Worm (Caenorhabditis elegans): ENCODE measurements around the gene ints-7.

ints-7 gene

DNA sequence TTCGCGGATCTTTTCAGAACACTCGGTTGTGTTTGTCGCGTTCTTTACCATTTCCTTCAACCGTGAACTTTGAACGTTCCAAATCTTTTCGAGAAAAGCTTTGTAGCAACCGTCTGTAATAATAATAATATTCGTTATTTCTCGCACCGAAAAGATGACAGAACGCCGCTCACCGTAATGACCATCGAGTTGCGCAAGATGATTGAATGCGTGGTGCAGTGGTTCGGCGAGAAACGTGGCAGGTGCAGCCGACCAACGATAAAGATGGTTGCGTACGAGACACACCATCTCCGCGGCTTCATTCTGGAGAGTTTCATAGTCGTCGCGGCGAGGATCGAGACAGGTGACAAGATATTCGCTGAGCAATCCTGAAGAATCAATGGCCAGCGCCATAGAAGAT is 39.7 kb upstream of the ints-7 start:
- TF ChIP-seq elt-1 (tag; optimal IDR thresholded peaks at IDR 0.05; ENCODE audit: borderline replicate concordance, insufficient read depth) (no peak), nhr-2 (tag; optimal IDR thresholded peaks at IDR 0.05) (peak; percentile 6), sptf-1 (tag; optimal IDR thresholded peaks at IDR 0.05) (no peak), ceh-43 (GFP tag; optimal IDR thresholded peaks at IDR 0.05) (no peak), cnd-1 (tag; optimal IDR thresholded peaks at IDR 0.05) (peak; percentile 56), zip-8 (tag; optimal IDR thresholded peaks at IDR 0.05) (peak; percentile 62)

- no peak for TF ChIP-seq unc-120 (tag; optimal IDR thresholded peaks at IDR 0.05; ENCODE audit: poor library complexity, severe bottlenecking)
- TF ChIP-seq cnd-1 (tag; optimal IDR thresholded peaks at IDR 0.05): no peak
These were observed 37.9 kb upstream of the ints-7 start, which contains the start of gene F54D5.9 for ce11 chrII:11544714-11545113. F54D5.9 (minus strand) TSS chrII:11544828.

ce11 chrII:11545299-11545951 is 37.2 kb upstream of the ints-7 start, which contains the start of gene dnj-13:
dnj-13 (plus strand) TSS chrII:11545701.
- TF ChIP-seq sptf-1 (tag; optimal IDR thresholded peaks at IDR 0.05): peak; percentile 93
- TF ChIP-seq bed-3 (GFP tag; optimal IDR thresholded peaks at IDR 0.05): no peak
- no peak for TF ChIP-seq ceh-83 (GFP tag; optimal IDR thresholded peaks at IDR 0.05)
- TF ChIP-seq unc-120 (tag; optimal IDR thresholded peaks at IDR 0.05; ENCODE audit: poor library complexity, severe bottlenecking): peak; percentile 87
- peak; percentile 74 for TF ChIP-seq M03D4.4 (tag; optimal IDR thresholded peaks at IDR 0.05)
- TF ChIP-seq pha-4 (tag; optimal IDR thresholded peaks at IDR 0.05): peak; percentile 98
- peak; percentile 95 for TF ChIP-seq mep-1 (tag; optimal IDR thresholded peaks at IDR 0.05)
- TF ChIP-seq ces-1 (GFP tag; optimal IDR thresholded peaks at IDR 0.05): peak; percentile 83
- peak; percentile 44 for TF ChIP-seq hlh-1 (tag; optimal IDR thresholded peaks at IDR 0.05)
- no peak for TF ChIP-seq elt-1 (tag; optimal IDR thresholded peaks at IDR 0.05; ENCODE audit: borderline replicate concordance, insufficient read depth)
- peak; percentile 12 for TF ChIP-seq ztf-11 (tag; optimal IDR thresholded peaks at IDR 0.05)
- TF ChIP-seq nhr-237 (tag; optimal IDR thresholded peaks at IDR 0.05): peak; percentile 61
- TF ChIP-seq nhr-76 (tag; optimal IDR thresholded peaks at IDR 0.05): no peak
- TF ChIP-seq mls-2 (tag; optimal IDR thresholded peaks at IDR 0.05): peak; percentile 85
- TF ChIP-seq lin-32 (GFP tag; optimal IDR thresholded peaks at IDR 0.05): no peak
- TF ChIP-seq mab-5 (tag; optimal IDR thresholded peaks at IDR 0.05): no peak
- peak; percentile 53 for TF ChIP-seq unc-62 (GFP tag; optimal IDR thresholded peaks at IDR 0.05)
- peak; percentile 10 for TF ChIP-seq nhr-28 (tag; optimal IDR thresholded peaks at IDR 0.05)
- peak; percentile 36 for TF ChIP-seq ham-2 (GFP tag; optimal IDR thresholded peaks at IDR 0.05)
- peak; percentile 43 for TF ChIP-seq nhr-12 (tag; optimal IDR thresholded peaks at IDR 0.05)
- peak; percentile 35 for TF ChIP-seq nhr-2 (tag; optimal IDR thresholded peaks at IDR 0.05)
- no peak for TF ChIP-seq ceh-43 (GFP tag; optimal IDR thresholded peaks at IDR 0.05)
- TF ChIP-seq snpc-4 (tag; optimal IDR thresholded peaks at IDR 0.05): no peak
- TF ChIP-seq tbx-8 (GFP tag; optimal IDR thresholded peaks at IDR 0.05): no peak
- TF ChIP-seq lin-13 (tag; optimal IDR thresholded peaks at IDR 0.05): peak; percentile 93
- peak; percentile 80 for TF ChIP-seq drap-1 (GFP tag; optimal IDR thresholded peaks at IDR 0.05)
- TF ChIP-seq elt-3 (tag; optimal IDR thresholded peaks at IDR 0.05): peak; percentile 35
- no peak for TF ChIP-seq blmp-1 (tag; optimal IDR thresholded peaks at IDR 0.05)
- TF ChIP-seq cnd-1 (tag; optimal IDR thresholded peaks at IDR 0.05): peak; percentile 70
- TF ChIP-seq flh-1 (GFP tag; optimal IDR thresholded peaks at IDR 0.05): no peak
- no peak for TF ChIP-seq zip-8 (tag; optimal IDR thresholded peaks at IDR 0.05)
- peak; percentile 81 for TF ChIP-seq lsy-2 (tag; optimal IDR thresholded peaks at IDR 0.05)
- TF ChIP-seq sem-2 (GFP tag; optimal IDR thresholded peaks at IDR 0.05): no peak
- no peak for TF ChIP-seq unc-39 (tag; optimal IDR thresholded peaks at IDR 0.05)
- peak; percentile 82 for TF ChIP-seq ceh-39 (tag; optimal IDR thresholded peaks at IDR 0.05)

DNA sequence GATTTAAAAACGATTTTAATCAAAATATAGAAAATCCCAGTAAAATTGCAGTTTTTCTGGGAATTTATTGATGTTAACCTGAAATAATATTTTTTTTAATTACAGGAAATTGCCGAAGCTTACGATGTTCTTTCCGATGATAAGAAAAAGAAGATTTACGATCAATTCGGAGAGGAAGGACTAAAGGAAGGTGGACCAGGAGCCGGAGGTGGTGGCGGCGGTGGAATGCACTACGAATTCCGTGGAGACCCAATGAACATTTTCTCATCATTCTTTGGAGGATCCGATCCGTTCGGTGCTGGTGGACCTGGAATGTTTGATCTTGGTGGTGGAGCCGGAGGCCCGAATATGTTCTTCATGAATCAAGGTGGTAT is 36.7 kb upstream of the ints-7 start:
- TF ChIP-seq cnd-1 (tag; optimal IDR thresholded peaks at IDR 0.05): no peak
- TF ChIP-seq ceh-43 (GFP tag; optimal IDR thresholded peaks at IDR 0.05): no peak
- no peak for TF ChIP-seq snpc-4 (tag; optimal IDR thresholded peaks at IDR 0.05)
- no peak for TF ChIP-seq nhr-28 (tag; optimal IDR thresholded peaks at IDR 0.05)
- TF ChIP-seq unc-120 (tag; optimal IDR thresholded peaks at IDR 0.05; ENCODE audit: poor library complexity, severe bottlenecking): no peak
- TF ChIP-seq blmp-1 (tag; optimal IDR thresholded peaks at IDR 0.05): no peak
- TF ChIP-seq lin-32 (GFP tag; optimal IDR thresholded peaks at IDR 0.05): no peak
- no peak for TF ChIP-seq sem-2 (GFP tag; optimal IDR thresholded peaks at IDR 0.05)
- TF ChIP-seq ceh-39 (tag; optimal IDR thresholded peaks at IDR 0.05): no peak
- no peak for TF ChIP-seq mab-5 (tag; optimal IDR thresholded peaks at IDR 0.05)
- no peak for TF ChIP-seq nhr-2 (tag; optimal IDR thresholded peaks at IDR 0.05)
- TF ChIP-seq ceh-83 (GFP tag; optimal IDR thresholded peaks at IDR 0.05): no peak
- no peak for TF ChIP-seq nhr-237 (tag; optimal IDR thresholded peaks at IDR 0.05)
- no peak for TF ChIP-seq drap-1 (GFP tag; optimal IDR thresholded peaks at IDR 0.05)
- no peak for TF ChIP-seq mls-2 (tag; optimal IDR thresholded peaks at IDR 0.05)
